Worm (Caenorhabditis elegans): ENCODE data around the gene W04G3.5.

DNA sequence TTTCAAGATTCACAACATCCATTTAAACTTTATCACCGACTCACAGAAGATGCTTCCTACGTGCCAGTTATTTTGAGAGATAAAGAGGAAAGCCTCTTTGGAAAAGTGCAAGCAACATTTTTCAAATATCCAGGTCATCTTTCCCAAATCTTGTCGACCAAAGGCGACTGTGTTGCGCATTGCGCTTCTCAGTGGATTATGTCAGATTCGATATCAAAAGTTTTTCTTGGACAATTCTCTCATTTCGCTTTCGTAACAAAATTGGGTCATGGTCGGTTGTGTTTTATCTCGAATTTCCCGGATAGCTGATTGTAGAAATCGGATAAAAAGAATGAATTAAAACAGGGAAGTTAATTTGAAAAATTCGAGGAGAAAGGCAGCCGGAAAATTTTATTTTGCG, 6.2 kb upstream of the W04G3.5 start:
- no peak for TF ChIP-seq hlh-8 (tag; optimal IDR thresholded peaks at IDR 0.05)
- TF ChIP-seq hlh-30 (tag; optimal IDR thresholded peaks at IDR 0.05; ENCODE audit: insufficient read depth) = no peak
- no peak for TF ChIP-seq pqm-1 (tag; optimal IDR thresholded peaks at IDR 0.05)
- no peak for TF ChIP-seq nhr-11 (tag; optimal IDR thresholded peaks at IDR 0.05)
- no peak for TF ChIP-seq fax-1 (tag; optimal IDR thresholded peaks at IDR 0.05)
- TF ChIP-seq unc-86 (tag; optimal IDR thresholded peaks at IDR 0.05) = no peak
- TF ChIP-seq ama-1 (optimal IDR thresholded peaks at IDR 0.05) = no peak

All from whole organism, late embryonic.